Worm (Caenorhabditis elegans) whole organism, L3 larva: ENCODE results near the gene F13D12.10.

Experiments
- R02D3.7 ChIP-seq: fragments of 150-350 bp; optimal IDR thresholded peaks from 2 replicates; lab custom pipeline; 2014; ENCODE audit warnings: missing biosample characterization, missing genetic modification characterization
- ama-1 ChIP-seq: fragments of 150-350 bp; optimal IDR thresholded peaks from 2 replicates; lab custom pipeline; 2018
- ceh-16 ChIP-seq: sonication (generic microtip); optimal IDR thresholded peaks from 2 replicates; lab custom pipeline; 2017; ENCODE audit warnings: missing biosample characterization, missing genetic modification characterization
- ceh-28 ChIP-seq: fragments of 150-350 bp; optimal IDR thresholded peaks from 2 replicates; lab custom pipeline; 2014; ENCODE audit warnings: missing biosample characterization, missing genetic modification reagents, missing genetic modification characterization
- ceh-82 ChIP-seq: fragments of 150-350 bp; optimal IDR thresholded peaks from 2 replicates; lab custom pipeline; 2014; ENCODE audit warnings: missing biosample characterization, missing genetic modification characterization
- egl-5 ChIP-seq: fragments of 150-350 bp; optimal IDR thresholded peaks from 2 replicates; lab custom pipeline; 2017; ENCODE audit warnings: missing biosample characterization, missing genetic modification reagents, missing genetic modification characterization, inconsistent platforms
- elt-1 ChIP-seq: fragments of 150-350 bp; optimal IDR thresholded peaks from 2 replicates; lab custom pipeline; 2014; ENCODE audit warnings: missing biosample characterization, missing genetic modification characterization
- elt-2 ChIP-seq: sonication (generic microtip); optimal IDR thresholded peaks from 2 replicates; lab custom pipeline; 2016; ENCODE audit warnings: missing genetic modification reagents, mild to moderate bottlenecking, missing genetic modification characterization, missing compliant biosample characterization
- elt-3 ChIP-seq, 3 experiments: fragments of 150-350 bp in 1 of 3; sonication (generic microtip) in 2 of 3; optimal IDR thresholded peaks; 2 replicates in 2 of 3; 4 replicates in 1 of 3; lab custom pipeline; 2014 to 2017; ENCODE audit warnings: missing biosample characterization in 3 of 3, missing genetic modification characterization in 3 of 3
- fkh-10 ChIP-seq: sonication (generic microtip); optimal IDR thresholded peaks from 2 replicates; lab custom pipeline; 2017; ENCODE audit warnings: missing biosample characterization, missing genetic modification reagents, missing genetic modification characterization
- fkh-2 ChIP-seq: fragments of 150-350 bp; optimal IDR thresholded peaks from 2 replicates; lab custom pipeline; 2014; ENCODE audit warnings: missing biosample characterization, missing genetic modification reagents, missing genetic modification characterization
- fos-1 ChIP-seq: fragments of 150-350 bp; optimal IDR thresholded peaks from 2 replicates; lab custom pipeline; 2014; ENCODE audit warnings: missing biosample characterization, missing genetic modification characterization
- hmg-11 ChIP-seq: sonication (generic microtip); optimal IDR thresholded peaks from 2 replicates; lab custom pipeline; 2016; ENCODE audit warnings: missing genetic modification characterization, missing compliant biosample characterization
- jun-1 ChIP-seq: fragments of 150-350 bp; optimal IDR thresholded peaks from 2 replicates; lab custom pipeline; 2014; ENCODE audit warnings: missing biosample characterization, missing genetic modification reagents, missing genetic modification characterization
- lin-15B ChIP-seq: fragments of 150-350 bp; optimal IDR thresholded peaks from 2 replicates; lab custom pipeline; 2014; ENCODE audit warnings: missing biosample characterization, missing genetic modification characterization
- lin-39 ChIP-seq: fragments of 150-350 bp; optimal IDR thresholded peaks from 2 replicates; lab custom pipeline; 2018; ENCODE audit warnings: missing biosample characterization, missing genetic modification reagents, missing genetic modification characterization
- lsy-12 ChIP-seq: sonication (generic microtip); optimal IDR thresholded peaks from 2 replicates; lab custom pipeline; 2016; ENCODE audit warnings: mild to moderate bottlenecking, missing genetic modification characterization, missing compliant biosample characterization
- mdl-1 ChIP-seq: fragments of 150-350 bp; optimal IDR thresholded peaks from 2 replicates; lab custom pipeline; 2014; ENCODE audit warnings: missing biosample characterization, missing genetic modification characterization
- nfya-1 ChIP-seq: sonication (generic microtip); optimal IDR thresholded peaks from 2 replicates; lab custom pipeline; 2017; ENCODE audit warnings: missing genetic modification characterization, mild to moderate bottlenecking, missing compliant biosample characterization, antibody characterized with exemption, moderate library complexity; ENCODE audit not compliant: insufficient read depth
- nhr-11 ChIP-seq: fragments of 150-350 bp; optimal IDR thresholded peaks from 2 replicates; lab custom pipeline; 2014; ENCODE audit warnings: missing biosample characterization, missing genetic modification characterization
- nhr-23 ChIP-seq: fragments of 150-350 bp; optimal IDR thresholded peaks from 2 replicates; lab custom pipeline; 2014; ENCODE audit warnings: missing biosample characterization, missing genetic modification reagents, missing genetic modification characterization
- nhr-237 ChIP-seq: fragments of 150-350 bp; optimal IDR thresholded peaks from 2 replicates; lab custom pipeline; 2014; ENCODE audit warnings: missing biosample characterization, missing genetic modification characterization
- nhr-25 ChIP-seq: sonication (generic microtip); optimal IDR thresholded peaks from 2 replicates; lab custom pipeline; 2017; ENCODE audit warnings: missing biosample characterization, missing genetic modification characterization
- nhr-28 ChIP-seq: fragments of 150-350 bp; optimal IDR thresholded peaks from 2 replicates; lab custom pipeline; 2014; ENCODE audit warnings: missing biosample characterization, missing genetic modification characterization
- nhr-43 ChIP-seq: sonication (generic microtip); optimal IDR thresholded peaks from 2 replicates; lab custom pipeline; 2016; ENCODE audit warnings: mild to moderate bottlenecking, missing genetic modification characterization, missing compliant biosample characterization; ENCODE audit not compliant: poor library complexity, severe bottlenecking
- nhr-67 ChIP-seq: fragments of 150-350 bp; optimal IDR thresholded peaks from 2 replicates; lab custom pipeline; 2014; ENCODE audit warnings: missing biosample characterization, missing genetic modification characterization
- nhr-76 ChIP-seq: fragments of 150-350 bp; sonication (generic microtip); optimal IDR thresholded peaks from 5 replicates; lab custom pipeline; 2014; ENCODE audit warnings: missing biosample characterization, missing genetic modification characterization
- nhr-77 ChIP-seq: fragments of 150-350 bp; optimal IDR thresholded peaks from 2 replicates; lab custom pipeline; 2014; ENCODE audit warnings: missing biosample characterization, missing genetic modification characterization
- pha-4 ChIP-seq: fragments of 150-350 bp; optimal IDR thresholded peaks from 2 replicates; lab custom pipeline; 2014; ENCODE audit warnings: missing biosample characterization, missing genetic modification reagents, missing genetic modification characterization
- pqm-1 ChIP-seq: fragments of 150-350 bp; optimal IDR thresholded peaks from 2 replicates; lab custom pipeline; 2017; ENCODE audit warnings: missing biosample characterization, missing genetic modification characterization, inconsistent platforms
- sea-2 ChIP-seq: fragments of 150-350 bp; sonication (generic microtip); optimal IDR thresholded peaks from 4 replicates; lab custom pipeline; 2014; ENCODE audit warnings: missing biosample characterization, missing genetic modification reagents, missing genetic modification characterization
- skn-1 ChIP-seq: fragments of 150-350 bp; optimal IDR thresholded peaks from 2 replicates; lab custom pipeline; 2014; ENCODE audit warnings: missing biosample characterization, missing genetic modification characterization
- snpc-4 ChIP-seq: fragments of 150-350 bp; optimal IDR thresholded peaks from 2 replicates; lab custom pipeline; 2014; ENCODE audit warnings: missing biosample characterization, missing genetic modification characterization
- tbx-2 ChIP-seq: sonication (generic microtip); optimal IDR thresholded peaks from 2 replicates; lab custom pipeline; 2016; ENCODE audit warnings: mild to moderate bottlenecking, missing genetic modification characterization, missing compliant biosample characterization
- unc-39 ChIP-seq: sonication (generic microtip); optimal IDR thresholded peaks from 4 replicates; lab custom pipeline; 2017; ENCODE audit warnings: missing biosample characterization, missing genetic modification characterization
- unc-62 ChIP-seq: fragments of 150-350 bp; sonication (generic microtip); optimal IDR thresholded peaks from 4 replicates; lab custom pipeline; 2014; ENCODE audit warnings: missing biosample characterization, missing genetic modification reagents, missing genetic modification characterization
- zag-1 ChIP-seq: fragments of 150-350 bp; optimal IDR thresholded peaks from 2 replicates; lab custom pipeline; 2014; ENCODE audit warnings: missing biosample characterization, missing genetic modification characterization

Gene F13D12.10

ce11 chrII:11746782-11747288 lies 33.2 kb downstream of the F13D12.10 start (continued):
- TF ChIP-seq elt-3 (tag; optimal IDR thresholded peaks at IDR 0.05; lab: Kevin White, UChicago) = no peak
- TF ChIP-seq snpc-4 (tag; lab: Kevin White, UChicago) = peak; percentile 8
- TF ChIP-seq ama-1 (lab: Kevin White, UChicago) = peak; percentile 69

- TF ChIP-seq nhr-28 = no peak
- peak; percentile 26 for TF ChIP-seq pha-4 (tag; lab: Kevin White, UChicago)
- no peak for TF ChIP-seq mdl-1 (tag; lab: Kevin White, UChicago)
- TF ChIP-seq nfya-1 (tag; lab: Kevin White, UChicago) = peak; percentile 1
- TF ChIP-seq nhr-11 (tag; lab: Kevin White, UChicago) = no peak
- TF ChIP-seq nhr-237 (tag; lab: Kevin White, UChicago) = no peak
- TF ChIP-seq nhr-77 = no peak
- TF ChIP-seq lsy-12 (tag; lab: Kevin White, UChicago) = no peak
- TF ChIP-seq elt-1 (tag; lab: Kevin White, UChicago) = no peak
- no peak for TF ChIP-seq nhr-23 (tag; lab: Kevin White, UChicago)
- no peak for TF ChIP-seq unc-39 (tag; lab: Kevin White, UChicago)
- TF ChIP-seq R02D3.7 = no peak
- no peak for TF ChIP-seq elt-2 (tag; lab: Kevin White, UChicago)
- no peak for TF ChIP-seq ceh-82 (tag; lab: Kevin White, UChicago)
These were observed 34.3 kb downstream of the F13D12.10 start for ce11 chrII:11747889-11748288.

ce11 chrII:11748494-11748893 lies 34.9 kb downstream of the F13D12.10 start, which contains the start of the genes F44E5.17 and gpb-1:
F44E5.17 (minus strand) TSS chrII:11748594.
gpb-1 (minus strand) TSS chrII:11748611.
- no peak for TF ChIP-seq fkh-10
- TF ChIP-seq lin-39 (tag; lab: Kevin White, UChicago) = no peak
- peak; percentile 29 for TF ChIP-seq ceh-28 (tag; lab: Kevin White, UChicago)
- no peak for TF ChIP-seq egl-5
- no peak for TF ChIP-seq unc-62 (GFP tag; lab: Kevin White, UChicago)
- no peak for TF ChIP-seq elt-2 (tag; lab: Kevin White, UChicago)
- TF ChIP-seq nhr-76 (tag; lab: Kevin White, UChicago) = no peak
- TF ChIP-seq ceh-82 (tag; lab: Kevin White, UChicago) = no peak

ce11 chrII:11749490-11750172 lies 36.0 kb downstream of the F13D12.10 start:
- peak; percentile 39 for TF ChIP-seq nhr-43 (tag; lab: Kevin White, UChicago)
- TF ChIP-seq ceh-82 (tag; lab: Kevin White, UChicago) = peak; percentile 25
- peak; percentile 48 for TF ChIP-seq mdl-1 (tag; lab: Kevin White, UChicago)
- TF ChIP-seq fkh-2 = no peak
- TF ChIP-seq zag-1 (tag; lab: Kevin White, UChicago) = peak; percentile 0
- TF ChIP-seq egl-5 = peak; percentile 90
- peak; percentile 84 for TF ChIP-seq pha-4 (tag; lab: Kevin White, UChicago)
- no peak for TF ChIP-seq ceh-16 (tag; lab: Kevin White, UChicago)
- TF ChIP-seq fos-1 (tag; lab: Kevin White, UChicago) = peak; percentile 67
- peak; percentile 50 for TF ChIP-seq snpc-4 (tag; lab: Kevin White, UChicago)
- no peak for TF ChIP-seq nhr-77
- peak; percentile 61 for TF ChIP-seq nhr-23 (tag; lab: Kevin White, UChicago)
- TF ChIP-seq jun-1 (tag; lab: Kevin White, UChicago) = peak; percentile 93
- TF ChIP-seq lin-39 (tag; lab: Kevin White, UChicago) = peak; percentile 89
- TF ChIP-seq tbx-2 (tag; lab: Kevin White, UChicago) = peak; percentile 75
- TF ChIP-seq nhr-237 (tag; lab: Kevin White, UChicago) = no peak
- peak; percentile 98 for TF ChIP-seq nfya-1 (tag; lab: Kevin White, UChicago)
- TF ChIP-seq hmg-11 (tag; lab: Kevin White, UChicago) = peak; percentile 96
- peak; percentile 69 for TF ChIP-seq skn-1 (tag; lab: Kevin White, UChicago)
- peak; percentile 68 for TF ChIP-seq sea-2 (GFP tag; lab: Kevin White, UChicago)
- no peak for TF ChIP-seq unc-39 (tag; lab: Kevin White, UChicago)
- peak; percentile 47 for TF ChIP-seq pqm-1 (tag; lab: Kevin White, UChicago)
- TF ChIP-seq ceh-28 (tag; lab: Kevin White, UChicago) = peak; percentile 84
- TF ChIP-seq nhr-67 = no peak
- peak; percentile 51 for TF ChIP-seq R02D3.7
- peak; percentile 66 for TF ChIP-seq nhr-11 (tag; lab: Kevin White, UChicago)
- peak; percentile 6 for TF ChIP-seq unc-62 (GFP tag; lab: Kevin White, UChicago)
- peak; percentile 49 for TF ChIP-seq nhr-25
- TF ChIP-seq lin-15B (tag; lab: Kevin White, UChicago) = peak; percentile 20
- peak; percentile 46 for TF ChIP-seq fkh-10
- TF ChIP-seq elt-2 (tag; lab: Kevin White, UChicago) = peak; percentile 83
